Worm (Caenorhabditis elegans): ENCODE results near the gene C08B11.9.

ce11 chrII:8051330-8051729, 13.4 kb upstream of the C08B11.9 start:
- TF ChIP-seq fkh-10 (GFP tag; optimal IDR thresholded peaks at IDR 0.05): no peak
- TF ChIP-seq ceh-62 (tag; optimal IDR thresholded peaks at IDR 0.05): no peak
- TF ChIP-seq hif-1 (tag; optimal IDR thresholded peaks at IDR 0.05): no peak
- no peak for TF ChIP-seq snpc-4 (tag; optimal IDR thresholded peaks at IDR 0.05)
- no peak for TF ChIP-seq ces-1 (GFP tag; optimal IDR thresholded peaks at IDR 0.05)
- no peak for TF ChIP-seq unc-39 (tag; optimal IDR thresholded peaks at IDR 0.05)
- no peak for TF ChIP-seq lin-13 (GFP tag; optimal IDR thresholded peaks at IDR 0.05)
- TF ChIP-seq nhr-102 (tag; optimal IDR thresholded peaks at IDR 0.05): no peak
- no peak for TF ChIP-seq arid-1 (GFP tag; conservative IDR thresholded peaks at IDR 0.05)
- TF ChIP-seq ZK546.5 (tag; optimal IDR thresholded peaks at IDR 0.05): no peak
- TF ChIP-seq aha-1 (tag): peak; percentile 88
- TF ChIP-seq unc-62 (GFP tag; optimal IDR thresholded peaks at IDR 0.05 in 1 of 2): no peak
- no peak for TF ChIP-seq unc-62 (tag; optimal IDR thresholded peaks at IDR 0.05)
